Fruit fly (Drosophila melanogaster): ENCODE results near the gene CG17744.

The CG17744 gene

DNA sequence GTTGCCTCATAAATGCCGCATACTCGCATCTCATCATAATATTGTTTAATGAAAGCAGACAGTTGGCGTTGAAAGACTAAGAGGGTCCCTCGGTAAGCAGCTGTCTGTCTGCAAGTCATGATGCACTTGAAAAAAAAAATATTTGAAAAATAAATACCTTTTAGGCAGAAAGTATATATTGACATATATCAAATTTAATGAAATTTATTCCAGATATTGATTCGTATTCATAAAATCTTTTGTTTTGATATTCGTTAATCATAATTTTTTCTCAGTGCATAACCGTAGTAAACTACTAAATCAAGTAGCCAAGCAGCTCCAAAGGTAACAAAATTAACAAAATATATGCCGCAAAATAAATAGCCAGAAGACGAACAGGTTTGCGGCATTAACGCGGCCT, 24.7 kb downstream of the CG17744 start (continued):
- TF ChIP-seq fkh (GFP tag; optimal IDR thresholded peaks at IDR 0.05) = no peak
- TF ChIP-seq Lpt (GFP tag; optimal IDR thresholded peaks at IDR 0.05) = no peak
- TF ChIP-seq CG6276 (GFP tag; optimal IDR thresholded peaks at IDR 0.05) = no peak
- TF ChIP-seq ss (GFP tag; optimal IDR thresholded peaks at IDR 0.05) = peak in 1 of 2 experiments; percentile 19
- TF ChIP-seq pdm3 (GFP tag; optimal IDR thresholded peaks at IDR 0.05) = no peak
- no peak for TF ChIP-seq CG34406 (GFP tag; optimal IDR thresholded peaks at IDR 0.05)
- TF ChIP-seq CG9139 (GFP tag; optimal IDR thresholded peaks at IDR 0.05) = no peak
- no peak for TF ChIP-seq Hr39 (GFP tag; optimal IDR thresholded peaks at IDR 0.05)
- TF ChIP-seq salr (GFP tag; optimal IDR thresholded peaks at IDR 0.05) = no peak
- TF ChIP-seq CG11294 (GFP tag; IDR thresholded peaks at IDR 0.05) = no peak
- TF ChIP-seq CG8319 (GFP tag; optimal IDR thresholded peaks at IDR 0.05) = no peak
- TF ChIP-seq Hr38 (GFP tag; optimal IDR thresholded peaks at IDR 0.05) = no peak
- no peak for TF ChIP-seq achi (GFP tag; optimal IDR thresholded peaks at IDR 0.05)
- no peak for TF ChIP-seq cyc (GFP tag; optimal IDR thresholded peaks at IDR 0.05)
- TF ChIP-seq CG10669 (GFP tag; optimal IDR thresholded peaks at IDR 0.05) = peak; percentile 11
- no peak for TF ChIP-seq Eip93F (GFP tag; optimal IDR thresholded peaks at IDR 0.05)
- no peak for TF ChIP-seq Smox (GFP tag; optimal IDR thresholded peaks at IDR 0.05)
- TF ChIP-seq lz (GFP tag; optimal IDR thresholded peaks at IDR 0.05) = no peak
- peak; percentile 77 for TF ChIP-seq Eip78C (GFP tag)
- no peak for TF ChIP-seq Sox15 (GFP tag; optimal IDR thresholded peaks at IDR 0.05)
- no peak for TF ChIP-seq Met (GFP tag; optimal IDR thresholded peaks at IDR 0.05)
- TF ChIP-seq CG32006 (GFP tag; optimal IDR thresholded peaks at IDR 0.05) = peak; percentile 10
- no peak for TF ChIP-seq dac (GFP tag; optimal IDR thresholded peaks at IDR 0.05)
- no peak for TF ChIP-seq Sox102F (GFP tag; optimal IDR thresholded peaks at IDR 0.05)
- no peak for TF ChIP-seq net (GFP tag; optimal IDR thresholded peaks at IDR 0.05)
- no peak for TF ChIP-seq fd59A (GFP tag; optimal IDR thresholded peaks at IDR 0.05)
- TF ChIP-seq OdsH (GFP tag; optimal IDR thresholded peaks at IDR 0.05) = peak; percentile 2
- 0 out of 3 replicates have a peak, but pooled peaks have one; percentile 20 for TF ChIP-seq CG8119 (GFP tag; IDR thresholded peaks at IDR 0.05)
- TF ChIP-seq Eip75B (GFP tag; optimal IDR thresholded peaks at IDR 0.05) = peak; percentile 4
- TF ChIP-seq CG10631 (GFP tag; optimal IDR thresholded peaks at IDR 0.05) = peak; percentile 50
- TF ChIP-seq Ets96B (tag; optimal IDR thresholded peaks at IDR 0.05) = no peak

dm6 chr3L:6999993-7000392, 26.6 kb downstream of the CG17744 start:
- TF ChIP-seq lz (GFP tag; optimal IDR thresholded peaks at IDR 0.05) (no peak), eg (GFP tag; IDR thresholded peaks at IDR 0.05) (no peak), CG4318 (GFP tag; optimal IDR thresholded peaks at IDR 0.05) (no peak), vri (GFP tag; optimal IDR thresholded peaks at IDR 0.05) (no peak), Hr4 (GFP tag; optimal IDR thresholded peaks at IDR 0.05) (no peak), achi (GFP tag; optimal IDR thresholded peaks at IDR 0.05) (no peak), CG11762 (GFP tag; optimal IDR thresholded peaks at IDR 0.05; ENCODE audit: insufficient read depth) (no peak), CG7368 (GFP tag; optimal IDR thresholded peaks at IDR 0.05) (no peak), esn (GFP tag; optimal IDR thresholded peaks at IDR 0.05) (no peak), Lpt (GFP tag; optimal IDR thresholded peaks at IDR 0.05) (no peak), svp (GFP tag) (peak; percentile 27), CG11294 (GFP tag; IDR thresholded peaks at IDR 0.05) (no peak), CG15336 (GFP tag; IDR thresholded peaks at IDR 0.05) (no peak), CG6276 (GFP tag; optimal IDR thresholded peaks at IDR 0.05) (no peak), fkh (GFP tag; optimal IDR thresholded peaks at IDR 0.05) (peak; percentile 58), CG9139 (GFP tag; optimal IDR thresholded peaks at IDR 0.05) (no peak), fd59A (GFP tag; optimal IDR thresholded peaks at IDR 0.05) (no peak), cyc (GFP tag; optimal IDR thresholded peaks at IDR 0.05) (no peak)

- TF ChIP-seq CG32006 (GFP tag; optimal IDR thresholded peaks at IDR 0.05) (peak; percentile 22), CG6276 (GFP tag; optimal IDR thresholded peaks at IDR 0.05) (no peak), Eip78C (GFP tag) (peak; percentile 61), CG3919 (GFP tag; optimal IDR thresholded peaks at IDR 0.05) (peak; percentile 11), eg (GFP tag; IDR thresholded peaks at IDR 0.05) (0 out of 3 replicates have a peak, but pooled peaks have one; percentile 12), topi (GFP tag; optimal IDR thresholded peaks at IDR 0.05) (peak; percentile 11), Hr39 (GFP tag; optimal IDR thresholded peaks at IDR 0.05) (peak; percentile 13), fd59A (GFP tag; optimal IDR thresholded peaks at IDR 0.05) (no peak), esn (GFP tag; optimal IDR thresholded peaks at IDR 0.05) (peak; percentile 18), Eip93F (GFP tag; optimal IDR thresholded peaks at IDR 0.05) (no peak), Gug (GFP tag; IDR thresholded peaks at IDR 0.05) (peak; percentile 11; the same call in 1 of the 2 replicates), achi (GFP tag; optimal IDR thresholded peaks at IDR 0.05) (no peak), Lpt (GFP tag; optimal IDR thresholded peaks at IDR 0.05) (no peak), CG11294 (GFP tag; IDR thresholded peaks at IDR 0.05) (0 out of 2 replicates have a peak, but pooled peaks have one; percentile 21), OdsH (GFP tag; optimal IDR thresholded peaks at IDR 0.05) (peak; percentile 22), CG6163 (GFP tag; IDR thresholded peaks at IDR 0.05) (peak; percentile 35; the same call in 1 of the 3 replicates), net (GFP tag; optimal IDR thresholded peaks at IDR 0.05) (peak; percentile 17)
These were observed 27.9 kb downstream of the CG17744 start, which contains the start of gene Mp for dm6 chr3L:6998692-6999091. TSS of gene Mp (plus strand) at chr3L:6998843.

Data from whole organism, prepupa.